Worm (Caenorhabditis elegans): ENCODE data around the gene lec-6.

Gene lec-6

DNA sequence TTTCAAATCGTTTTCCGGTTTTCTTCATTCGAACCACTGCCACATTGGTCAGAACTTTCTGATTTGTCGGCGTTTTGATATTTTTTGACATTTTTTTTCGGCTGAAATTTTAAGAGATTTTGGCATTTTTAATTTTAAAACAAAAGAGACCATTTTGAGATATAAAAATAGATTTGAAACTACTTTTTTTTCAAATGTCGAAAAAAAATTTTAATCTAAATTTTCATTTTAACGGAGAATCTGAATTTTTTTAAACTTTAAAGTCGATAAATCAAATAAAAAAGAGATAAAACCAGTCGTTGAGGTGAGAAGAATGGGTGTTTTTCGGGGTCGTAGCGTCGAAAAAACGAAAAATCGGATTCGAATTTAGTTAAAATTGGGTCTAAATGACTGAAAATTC lies 38.2 kb upstream of the lec-6 start, which contains the start of gene sbds-1:
Gene sbds-1, minus strand, starts transcription at position 101 of the 400 bp plus-strand sequence.
- TF ChIP-seq sea-1 (GFP tag; conservative IDR thresholded peaks at IDR 0.05) = no peak
- no peak for TF ChIP-seq scrt-1 (GFP tag; IDR thresholded peaks at IDR 0.05)
- TF ChIP-seq hmbx-1 (tag; optimal IDR thresholded peaks at IDR 0.05) = no peak
- TF ChIP-seq B0310.2 (tag; optimal IDR thresholded peaks at IDR 0.05) = no peak
- TF ChIP-seq ets-7 (tag; optimal IDR thresholded peaks at IDR 0.05) = no peak
- no peak for TF ChIP-seq flt-1 (GFP tag; IDR thresholded peaks at IDR 0.05)
- TF ChIP-seq hnd-1 (tag; optimal IDR thresholded peaks at IDR 0.05) = no peak
- TF ChIP-seq hmg-4 (GFP tag; optimal IDR thresholded peaks at IDR 0.05) = no peak
- TF ChIP-seq tbx-11 (GFP tag; IDR thresholded peaks at IDR 0.05) = no peak
- no peak for TF ChIP-seq ama-1 (optimal IDR thresholded peaks at IDR 0.05)
- no peak for TF ChIP-seq ceh-36 (tag; optimal IDR thresholded peaks at IDR 0.05)
- no peak for TF ChIP-seq aly-1 (tag; optimal IDR thresholded peaks at IDR 0.05)
- TF ChIP-seq ceh-13 (GFP tag; optimal IDR thresholded peaks at IDR 0.05) = no peak
- TF ChIP-seq pes-1 (GFP tag; IDR thresholded peaks at IDR 0.05) = no peak
- TF ChIP-seq tbx-37 (GFP tag; conservative IDR thresholded peaks at IDR 0.05) = no peak

DNA sequence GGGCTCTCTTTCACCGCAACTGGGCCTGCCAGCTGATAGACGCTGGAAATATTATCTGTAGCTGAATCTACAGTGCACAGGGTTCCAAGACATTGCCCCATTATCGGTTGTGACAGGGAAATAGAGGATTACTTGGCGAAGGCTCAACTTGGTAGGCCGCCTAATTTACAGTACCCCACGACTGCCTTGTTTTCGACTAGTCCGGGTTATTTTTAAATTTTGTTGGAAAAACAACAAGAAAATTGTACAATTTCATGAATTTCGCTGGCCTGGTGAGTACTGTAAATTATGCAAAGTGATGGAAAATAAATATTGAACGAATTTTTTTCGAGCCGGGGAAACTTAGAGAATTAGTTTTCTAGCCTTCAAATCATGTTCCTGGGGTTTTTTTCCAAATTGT lies 35.9 kb upstream of the lec-6 start, which contains the start of gene T19C3.7:
Gene T19C3.7, minus strand, starts transcription at position 101 of the 400 bp plus-strand sequence.
- TF ChIP-seq hmbx-1 (tag; optimal IDR thresholded peaks at IDR 0.05) (no peak), ama-1 (optimal IDR thresholded peaks at IDR 0.05) (no peak), F13C5.2 (tag; optimal IDR thresholded peaks at IDR 0.05) (no peak), ceh-36 (tag; optimal IDR thresholded peaks at IDR 0.05) (no peak), flt-1 (GFP tag; IDR thresholded peaks at IDR 0.05) (no peak), hmg-4 (GFP tag; optimal IDR thresholded peaks at IDR 0.05) (no peak), aly-1 (tag; optimal IDR thresholded peaks at IDR 0.05) (no peak), B0310.2 (tag; optimal IDR thresholded peaks at IDR 0.05) (no peak), tra-4 (tag; optimal IDR thresholded peaks at IDR 0.05) (no peak), ets-7 (tag; optimal IDR thresholded peaks at IDR 0.05) (no peak), tbx-37 (GFP tag; conservative IDR thresholded peaks at IDR 0.05) (no peak), pes-1 (GFP tag; IDR thresholded peaks at IDR 0.05) (no peak), ceh-13 (GFP tag; optimal IDR thresholded peaks at IDR 0.05) (no peak), scrt-1 (GFP tag; IDR thresholded peaks at IDR 0.05) (no peak)

DNA sequence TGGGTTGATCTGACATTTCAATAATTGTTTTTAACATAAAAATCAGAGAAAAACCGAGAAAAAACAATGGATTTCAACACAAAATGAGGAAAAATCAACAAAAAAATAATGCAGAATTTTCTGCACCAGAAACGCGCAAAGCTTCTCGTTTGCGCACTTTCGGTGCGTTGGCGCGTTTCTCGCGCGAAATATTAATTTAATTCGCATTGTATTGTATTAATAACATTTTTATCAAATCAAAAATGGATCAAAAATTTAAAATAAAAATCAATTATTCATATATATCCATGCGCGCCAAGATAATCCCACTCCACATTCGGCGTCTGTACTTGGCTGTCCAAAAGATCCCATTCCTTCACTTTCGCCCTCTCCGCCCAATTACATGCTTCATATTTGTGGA lies 34.5 kb upstream of the lec-6 start, which contains the start of gene fem-2:
Gene fem-2, minus strand, starts transcription at position 9 of the 400 bp plus-strand sequence.
- TF ChIP-seq hnd-1 (tag; optimal IDR thresholded peaks at IDR 0.05) (no peak), F13C5.2 (tag; optimal IDR thresholded peaks at IDR 0.05) (peak; percentile 12), ceh-36 (tag; optimal IDR thresholded peaks at IDR 0.05) (no peak)

DNA sequence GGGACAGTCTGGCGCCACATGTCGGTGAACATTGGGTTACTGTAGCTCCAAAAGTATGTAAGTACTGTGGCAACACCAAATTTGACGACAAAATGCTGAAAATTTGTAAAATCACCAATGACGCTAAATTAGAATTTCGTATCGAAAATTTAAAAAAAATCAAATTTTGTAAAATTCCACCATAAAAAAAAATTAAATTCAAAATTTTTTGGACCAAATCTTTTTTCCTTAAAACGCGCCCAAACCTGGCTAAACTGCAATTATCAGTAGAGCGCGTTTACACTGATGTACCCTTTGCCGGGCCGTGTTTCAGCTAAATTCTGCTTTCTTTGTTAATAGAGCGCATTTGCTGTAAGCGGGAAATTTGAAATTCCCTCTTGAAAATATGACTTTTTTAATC lies 31.3 kb upstream of the lec-6 start, which contains the start of gene T19C3.6:
Gene T19C3.6, minus strand, starts transcription at position 101 of the 400 bp plus-strand sequence.
- TF ChIP-seq tbx-37 (GFP tag; conservative IDR thresholded peaks at IDR 0.05) = no peak
- TF ChIP-seq sea-1 (GFP tag; conservative IDR thresholded peaks at IDR 0.05) = no peak
- no peak for TF ChIP-seq ets-7 (tag; optimal IDR thresholded peaks at IDR 0.05)
- TF ChIP-seq tbx-11 (GFP tag; IDR thresholded peaks at IDR 0.05) = no peak
- TF ChIP-seq hnd-1 (tag; optimal IDR thresholded peaks at IDR 0.05) = no peak
- no peak for TF ChIP-seq ceh-13 (GFP tag; optimal IDR thresholded peaks at IDR 0.05)
- TF ChIP-seq B0310.2 (tag; optimal IDR thresholded peaks at IDR 0.05) = no peak
- TF ChIP-seq pes-1 (GFP tag; IDR thresholded peaks at IDR 0.05) = no peak
- no peak for TF ChIP-seq ceh-36 (tag; optimal IDR thresholded peaks at IDR 0.05)
- no peak for TF ChIP-seq hmbx-1 (tag; optimal IDR thresholded peaks at IDR 0.05)
- TF ChIP-seq flt-1 (GFP tag; IDR thresholded peaks at IDR 0.05) = no peak
- TF ChIP-seq aly-1 (tag; optimal IDR thresholded peaks at IDR 0.05) = no peak
- no peak for TF ChIP-seq scrt-1 (GFP tag; IDR thresholded peaks at IDR 0.05)
- no peak for TF ChIP-seq ama-1 (optimal IDR thresholded peaks at IDR 0.05)
- TF ChIP-seq F13C5.2 (tag; optimal IDR thresholded peaks at IDR 0.05) = no peak
- TF ChIP-seq hmg-4 (GFP tag; optimal IDR thresholded peaks at IDR 0.05) = no peak
- no peak for TF ChIP-seq tra-4 (tag; optimal IDR thresholded peaks at IDR 0.05)

DNA sequence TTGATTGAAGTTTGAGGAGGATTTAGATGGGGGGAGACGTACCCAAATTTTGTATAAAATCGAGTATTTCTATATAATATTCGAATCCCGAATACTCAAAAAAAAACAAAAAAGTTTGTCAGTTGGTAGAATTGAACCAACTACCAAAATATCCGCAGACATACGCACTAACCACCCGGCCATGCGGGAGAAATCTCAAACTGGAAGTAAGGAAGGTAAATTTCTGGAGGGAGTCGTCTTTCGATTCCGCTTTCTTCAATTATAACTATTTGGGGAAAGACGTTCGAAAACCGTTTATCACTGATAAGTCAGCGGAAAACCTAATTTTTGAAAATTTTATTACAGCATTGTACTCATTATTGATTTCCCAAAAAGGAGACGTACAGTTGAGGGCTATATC lies 28.8 kb upstream of the lec-6 start:
- TF ChIP-seq pes-1 (GFP tag; IDR thresholded peaks at IDR 0.05) (peak; percentile 62; the same call in 1 of the 2 replicates), tbx-37 (GFP tag; conservative IDR thresholded peaks at IDR 0.05) (peak; percentile 47), scrt-1 (GFP tag; IDR thresholded peaks at IDR 0.05) (peak; percentile 75), tbx-11 (GFP tag; IDR thresholded peaks at IDR 0.05) (peak; percentile 46; the same call in 1 of the 2 replicates)

DNA sequence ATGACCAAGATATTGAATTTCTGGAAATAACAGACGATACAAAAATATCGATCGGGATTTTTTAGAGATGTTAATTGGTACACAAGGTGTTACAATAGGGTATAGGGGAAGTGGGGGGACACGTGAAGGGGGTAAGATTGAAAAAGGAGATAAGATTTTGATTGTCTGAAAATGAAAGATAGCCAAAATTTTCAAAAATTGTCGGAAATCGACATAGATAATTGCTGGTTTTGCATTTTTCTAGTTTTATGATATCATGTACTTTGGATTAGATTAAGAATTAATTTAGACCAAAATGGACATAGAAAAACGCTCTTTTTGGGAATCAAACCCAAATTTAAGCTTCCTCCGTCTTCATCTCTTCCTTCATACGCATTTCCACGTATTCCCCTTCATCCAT lies 27.7 kb upstream of the lec-6 start, which contains the start of gene T19C3.5:
Gene T19C3.5, minus strand, starts transcription at position 101 of the 400 bp plus-strand sequence.
- no peak for TF ChIP-seq aly-1 (tag; optimal IDR thresholded peaks at IDR 0.05)
- no peak for TF ChIP-seq sea-1 (GFP tag; conservative IDR thresholded peaks at IDR 0.05)
- TF ChIP-seq B0310.2 (tag; optimal IDR thresholded peaks at IDR 0.05) = no peak

DNA sequence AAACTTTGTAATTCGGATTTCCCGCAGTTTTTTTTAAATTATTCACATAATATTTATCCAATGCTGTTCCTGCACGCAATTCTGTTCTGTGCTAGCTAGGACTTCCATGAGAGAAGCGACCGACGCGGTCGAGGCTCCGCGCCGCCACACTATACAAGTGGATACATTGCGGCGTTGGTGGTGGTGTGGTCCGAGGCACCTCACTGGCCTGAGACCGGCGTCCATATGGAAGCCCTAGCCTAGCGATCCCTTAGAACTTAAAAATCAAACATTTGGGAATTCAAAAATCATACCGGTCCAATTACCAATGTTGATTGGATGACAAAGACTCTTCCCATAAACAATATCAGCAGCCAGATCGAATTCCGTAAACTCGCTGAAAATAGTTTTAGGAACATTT lies 25.9 kb upstream of the lec-6 start:
- TF ChIP-seq hmg-4 (GFP tag; optimal IDR thresholded peaks at IDR 0.05) (no peak), ets-7 (tag; optimal IDR thresholded peaks at IDR 0.05) (no peak), F13C5.2 (tag; optimal IDR thresholded peaks at IDR 0.05) (no peak), scrt-1 (GFP tag; IDR thresholded peaks at IDR 0.05) (no peak), hnd-1 (tag; optimal IDR thresholded peaks at IDR 0.05) (no peak), tbx-37 (GFP tag; conservative IDR thresholded peaks at IDR 0.05) (no peak), flt-1 (GFP tag; IDR thresholded peaks at IDR 0.05) (no peak), B0310.2 (tag; optimal IDR thresholded peaks at IDR 0.05) (no peak), ceh-13 (GFP tag; optimal IDR thresholded peaks at IDR 0.05) (no peak), tra-4 (tag; optimal IDR thresholded peaks at IDR 0.05) (no peak), ceh-36 (tag; optimal IDR thresholded peaks at IDR 0.05) (no peak), sea-1 (GFP tag; conservative IDR thresholded peaks at IDR 0.05) (no peak), hmbx-1 (tag; optimal IDR thresholded peaks at IDR 0.05) (no peak), aly-1 (tag; optimal IDR thresholded peaks at IDR 0.05) (no peak), tbx-11 (GFP tag; IDR thresholded peaks at IDR 0.05) (no peak), ama-1 (optimal IDR thresholded peaks at IDR 0.05) (no peak), pes-1 (GFP tag; IDR thresholded peaks at IDR 0.05) (no peak)

DNA sequence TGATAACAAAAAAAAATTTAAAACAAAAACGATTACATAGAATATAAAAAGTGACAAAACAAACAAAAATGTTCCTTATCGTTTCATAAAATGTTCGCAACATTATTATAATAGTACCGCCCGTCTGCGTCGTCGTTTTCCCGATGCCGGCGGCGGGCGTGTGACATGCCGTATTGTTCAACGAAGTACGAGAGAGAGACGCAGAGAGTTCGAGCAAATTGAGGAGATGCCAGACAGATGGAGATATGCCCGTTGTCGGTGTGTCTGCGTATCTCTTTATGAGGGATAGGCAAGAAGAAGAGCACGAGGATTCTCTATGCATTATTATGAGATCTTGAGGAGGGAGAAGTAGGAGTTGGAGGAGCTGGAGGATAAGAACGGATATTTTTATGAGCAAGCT lies 23.6 kb upstream of the lec-6 start:
- TF ChIP-seq tbx-37 (GFP tag; conservative IDR thresholded peaks at IDR 0.05) (no peak), F13C5.2 (tag; optimal IDR thresholded peaks at IDR 0.05) (peak; percentile 54), scrt-1 (GFP tag; IDR thresholded peaks at IDR 0.05) (no peak), hmbx-1 (tag; optimal IDR thresholded peaks at IDR 0.05) (no peak), hmg-4 (GFP tag; optimal IDR thresholded peaks at IDR 0.05) (peak; percentile 71)

Data from whole organism, early embryonic.